Worm (Caenorhabditis elegans) whole organism, late embryonic: Measurements from ENCODE around the gene nep-6.
"Not testable (repeated sequence)": the region's sequence is repeated elsewhere in the genome, so short reads cannot be mapped to it uniquely, and the experiment has no call there.

Experiments
- C38D4.7 ChIP-seq: fragments of 200-800 bp; sonication (Bioruptor generic); optimal IDR thresholded peaks from 2 replicates; lab custom pipeline; 2018; ENCODE audit warnings: mild to moderate bottlenecking, missing genetic modification characterization, moderate library complexity, missing compliant biosample characterization
- ceh-2 ChIP-seq: sonication (generic microtip); optimal IDR thresholded peaks from 2 replicates; lab custom pipeline; 2016; ENCODE audit warnings: missing genotype, missing genetic modification characterization, missing compliant biosample characterization
- ceh-22 ChIP-seq: sonication (generic microtip); optimal IDR thresholded peaks from 2 replicates; lab custom pipeline; 2017; ENCODE audit warnings: missing biosample characterization, missing genetic modification characterization
- ceh-9 ChIP-seq: sonication (generic microtip); optimal IDR thresholded peaks from 2 replicates; lab custom pipeline; 2016; ENCODE audit warnings: mild to moderate bottlenecking, missing genetic modification characterization, inconsistent platforms, missing compliant biosample characterization
- hlh-6 ChIP-seq: sonication (generic microtip); optimal IDR thresholded peaks from 2 replicates; lab custom pipeline; 2016; ENCODE audit warnings: missing genotype, missing genetic modification characterization, missing compliant biosample characterization
- pag-3 ChIP-seq: sonication (generic microtip); optimal IDR thresholded peaks from 2 replicates; lab custom pipeline; 2016; ENCODE audit warnings: missing compliant biosample characterization, missing genetic modification characterization, borderline replicate concordance
- pha-4 ChIP-seq: fragments of 150-350 bp; optimal IDR thresholded peaks from 2 replicates; lab custom pipeline; 2018; ENCODE audit warnings: missing biosample characterization, missing genetic modification reagents, missing genetic modification characterization
- tbx-2 ChIP-seq: sonication (generic microtip); optimal IDR thresholded peaks from 2 replicates; lab custom pipeline; 2016; ENCODE audit warnings: missing genetic modification characterization, missing compliant biosample characterization
- ztf-16 ChIP-seq: sonication (generic microtip); optimal IDR thresholded peaks from 2 replicates; lab custom pipeline; 2017; ENCODE audit warnings: missing genetic modification characterization, missing compliant biosample characterization

DNA sequence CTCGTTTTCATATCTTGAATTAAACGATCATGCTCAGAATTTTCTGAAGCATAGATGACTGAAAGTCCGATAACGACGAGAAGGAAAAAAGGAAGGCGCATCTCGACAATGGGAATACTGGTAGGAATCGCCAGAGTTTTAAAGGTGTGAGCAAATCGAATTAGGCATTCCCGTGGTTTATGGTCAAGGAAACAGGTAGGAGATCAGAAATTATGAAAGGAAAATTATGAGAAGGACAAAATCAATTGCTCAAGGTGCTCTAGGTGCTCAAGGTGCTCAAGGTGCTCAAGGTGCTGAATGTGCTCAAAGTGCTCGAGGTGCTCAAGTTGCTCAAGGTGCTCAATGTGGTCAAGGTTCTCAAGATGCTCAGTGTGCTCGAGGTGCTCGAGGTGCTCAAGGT is 48.0 kb downstream of the nep-6 start, which contains the start of gene C16C8.10:
- not testable (repeated sequence) for TF ChIP-seq pha-4 (tag; lab: Kevin White, UChicago); C38D4.7 (GFP tag; lab: Kevin White, UChicago); ceh-2 (tag; lab: Kevin White, UChicago); ceh-9; pag-3 (tag; lab: Kevin White, UChicago); hlh-6 (tag; lab: Kevin White, UChicago); ztf-16 (tag; lab: Kevin White, UChicago); ceh-22 (tag; lab: Kevin White, UChicago); tbx-2 (tag; lab: Kevin White, UChicago)
